Fruit fly (Drosophila melanogaster) whole organism, embryonic: ENCODE measurements around the gene sad.

Experiments
- Aef1 ChIP-seq: fragments of 200-800 bp; sonication (Bioruptor generic); IDR thresholded peaks from 3 replicates; pipeline ENCODE4 v1.3.6; 2022; ENCODE audit warnings: missing biosample characterization, missing genetic modification characterization
- Bdp1 ChIP-seq: fragments of 200-800 bp; sonication (Bioruptor generic); optimal IDR thresholded peaks from 3 replicates; lab custom pipeline; 2016; ENCODE audit warnings: missing biosample characterization, missing genetic modification characterization
- CG11247 ChIP-seq: fragments of 200-800 bp; sonication (Bioruptor generic); IDR thresholded peaks from 2 replicates; pipeline ENCODE4 v1.3.6; 2022; ENCODE audit warnings: missing biosample characterization, missing genetic modification characterization
- CG11504 ChIP-seq: fragments of 200-800 bp; sonication (Bioruptor generic); optimal IDR thresholded peaks from 3 replicates; lab custom pipeline; 2019; ENCODE audit warnings: missing biosample characterization, mild to moderate bottlenecking, missing genetic modification characterization, moderate library complexity
- CG12155 ChIP-seq: fragments of 200-800 bp; sonication (Bioruptor generic); optimal IDR thresholded peaks from 3 replicates; lab custom pipeline; 2016; ENCODE audit warnings: missing biosample characterization, missing genetic modification characterization
- CG16779 ChIP-seq: fragments of 200-800 bp; sonication (Bioruptor generic); IDR thresholded peaks from 2 replicates; pipeline ENCODE4 v1.3.6; 2022; ENCODE audit warnings: missing biosample characterization, missing genetic modification characterization
- CG16813 ChIP-seq: fragments of 200-800 bp; sonication (Bioruptor generic); IDR thresholded peaks from 3 replicates; pipeline ENCODE4 v1.3.6; 2022; ENCODE audit warnings: missing biosample characterization, missing genetic modification characterization; ENCODE audit not compliant: partially characterized antibody
- CG17186 ChIP-seq: fragments of 200-800 bp; sonication (Bioruptor generic); optimal IDR thresholded peaks from 3 replicates; lab custom pipeline; 2017; ENCODE audit warnings: missing biosample characterization, missing genetic modification reagents, missing genetic modification characterization
- CG17328 ChIP-seq: fragments of 200-800 bp; sonication (Bioruptor generic); IDR thresholded peaks from 2 replicates; pipeline ENCODE4 v1.3.6; 2022; ENCODE audit warnings: missing biosample characterization, missing genetic modification characterization
- CG32532 ChIP-seq: fragments of 200-800 bp; sonication (Bioruptor generic); IDR thresholded peaks from 2 replicates; pipeline ENCODE4 v1.3.6; 2022; ENCODE audit warnings: missing biosample characterization, missing genetic modification characterization
- CG34224 ChIP-seq: fragments of 200-800 bp; sonication (Bioruptor generic); IDR thresholded peaks from 3 replicates; pipeline ENCODE4 v1.3.6; 2022; ENCODE audit warnings: missing biosample characterization, missing genetic modification characterization; ENCODE audit not compliant: partially characterized antibody
- CG4854 ChIP-seq: fragments of 200-800 bp; sonication (Bioruptor generic); optimal IDR thresholded peaks from 2 replicates; lab custom pipeline; 2016; ENCODE audit warnings: missing biosample characterization, missing genetic modification characterization, inconsistent platforms
- CG6791 ChIP-seq: fragments of 200-800 bp; sonication (Bioruptor generic); IDR thresholded peaks from 3 replicates; pipeline ENCODE4 v1.3.6; 2022; ENCODE audit warnings: missing biosample characterization, missing genetic modification characterization; ENCODE audit not compliant: partially characterized antibody
- CG6813 ChIP-seq: fragments of 200-800 bp; sonication (Bioruptor generic); optimal IDR thresholded peaks from 2 replicates; lab custom pipeline; 2017; ENCODE audit warnings: missing biosample characterization, missing genetic modification characterization, mild to moderate bottlenecking, moderate library complexity, missing genetic modification reagents
- CoRest ChIP-seq: fragments of 200-800 bp; sonication (Bioruptor generic); optimal IDR thresholded peaks from 3 replicates; lab custom pipeline; 2018; ENCODE audit warnings: missing biosample characterization, mild to moderate bottlenecking, missing genetic modification characterization, moderate library complexity
- Deaf1 ChIP-seq: fragments of 200-800 bp; optimal IDR thresholded peaks from 3 replicates; lab custom pipeline; 2019; ENCODE audit warnings: missing biosample characterization, mild to moderate bottlenecking, missing genetic modification characterization, moderate library complexity
- Dref ChIP-seq: fragments of 200-800 bp; sonication (Bioruptor generic); IDR thresholded peaks from 2 replicates; pipeline ENCODE4 v1.3.6; 2022; ENCODE audit warnings: missing biosample characterization, missing genetic modification characterization
- Drgx ChIP-seq: fragments of 200-800 bp; sonication (Bioruptor generic); IDR thresholded peaks from 2 replicates; pipeline ENCODE4 v1.3.6; 2022; ENCODE audit warnings: missing biosample characterization, missing genetic modification characterization
- Fer2 ChIP-seq: fragments of 200-800 bp; sonication (Bioruptor generic); optimal IDR thresholded peaks from 2 replicates; lab custom pipeline; 2018; ENCODE audit warnings: missing biosample characterization, mild to moderate bottlenecking, missing genetic modification characterization, moderate library complexity
- HLH3B ChIP-seq: fragments of 200-800 bp; sonication (Bioruptor generic); IDR thresholded peaks from 2 replicates; pipeline ENCODE4 v1.3.6; 2022; ENCODE audit warnings: missing biosample characterization, missing genetic modification characterization
- Hey ChIP-seq: fragments of 200-800 bp; sonication (Bioruptor generic); optimal IDR thresholded peaks from 3 replicates; lab custom pipeline; 2018; ENCODE audit warnings: missing biosample characterization, mild to moderate bottlenecking, missing genetic modification characterization
- Jarid2 ChIP-seq: fragments of 200-800 bp; sonication (Bioruptor generic); optimal IDR thresholded peaks from 3 replicates; lab custom pipeline; 2017; ENCODE audit warnings: mild to moderate bottlenecking, missing biosample characterization, missing genetic modification reagents, missing genetic modification characterization
- Med ChIP-seq: fragments of 200-800 bp; sonication (Bioruptor generic); peaks from one replicate; lab custom pipeline; 2016; ENCODE audit warnings: missing biosample characterization, missing genetic modification characterization, mild to moderate bottlenecking, inconsistent platforms, moderate library complexity
- Myb ChIP-seq: fragments of 200-800 bp; sonication (Bioruptor generic); optimal IDR thresholded peaks from 2 replicates; lab custom pipeline; 2016; ENCODE audit warnings: missing biosample characterization, missing genetic modification characterization
- Neu2 ChIP-seq: fragments of 200-800 bp; sonication (Bioruptor generic); optimal IDR thresholded peaks from 3 replicates; lab custom pipeline; 2016; ENCODE audit warnings: missing biosample characterization, missing genetic modification characterization, borderline replicate concordance
- Nf-YA ChIP-seq: fragments of 200-800 bp; sonication (Bioruptor generic); IDR thresholded peaks from 2 replicates; pipeline ENCODE4 v1.3.6; 2022; ENCODE audit warnings: missing biosample characterization, missing genetic modification characterization
- Scr ChIP-seq: fragments of 200-800 bp; sonication (Bioruptor generic); IDR thresholded peaks from 2 replicates; pipeline ENCODE4 v1.3.6; 2022; ENCODE audit warnings: missing biosample characterization, missing genetic modification characterization; ENCODE audit not compliant: partially characterized antibody
- Sox102F ChIP-seq: fragments of 200-800 bp; sonication (Bioruptor generic); optimal IDR thresholded peaks from 2 replicates; lab custom pipeline; 2018; ENCODE audit warnings: missing biosample characterization, mild to moderate bottlenecking, missing genetic modification characterization, moderate library complexity
- bigmax ChIP-seq: fragments of 200-800 bp; sonication (Bioruptor generic); optimal IDR thresholded peaks from 2 replicates; lab custom pipeline; 2018; ENCODE audit warnings: missing biosample characterization, mild to moderate bottlenecking, missing genetic modification characterization
- chm ChIP-seq: fragments of 200-800 bp; sonication (Bioruptor generic); IDR thresholded peaks from 2 replicates; pipeline ENCODE4 v1.3.6; 2022; ENCODE audit warnings: missing biosample characterization, missing genetic modification characterization
- chn ChIP-seq: fragments of 200-800 bp; sonication (Bioruptor generic); optimal IDR thresholded peaks from 2 replicates; lab custom pipeline; 2016; ENCODE audit warnings: missing biosample characterization, missing genetic modification characterization
- eve ChIP-seq, 2 experiments: fragments of >200 bp; optimal IDR thresholded peaks; 2 replicates each; lab custom pipeline; 2017; ENCODE audit warnings: missing biosample characterization in 2 of 2, missing genetic modification characterization in 2 of 2
- exex ChIP-seq: fragments of 200-800 bp; sonication (Bioruptor generic); optimal IDR thresholded peaks from 4 replicates; lab custom pipeline; 2018; ENCODE audit warnings: missing biosample characterization, mild to moderate bottlenecking, missing genetic modification characterization, moderate library complexity
- grau ChIP-seq: fragments of 200-800 bp; optimal IDR thresholded peaks from 3 replicates; lab custom pipeline; 2019; ENCODE audit warnings: missing biosample characterization, mild to moderate bottlenecking, missing genetic modification characterization, moderate library complexity
- knrl ChIP-seq: fragments of 200-800 bp; sonication (Bioruptor generic); IDR thresholded peaks from 3 replicates; pipeline ENCODE4 v1.3.6; 2022; ENCODE audit warnings: missing biosample characterization, missing genetic modification characterization; ENCODE audit not compliant: partially characterized antibody
- nerfin-1 ChIP-seq: fragments of 200-800 bp; sonication (Bioruptor generic); optimal IDR thresholded peaks from 3 replicates; lab custom pipeline; 2019; ENCODE audit warnings: missing biosample characterization, mild to moderate bottlenecking, missing genetic modification characterization, moderate library complexity
- nerfin-2 ChIP-seq: fragments of 200-800 bp; sonication (Bioruptor generic); IDR thresholded peaks from 2 replicates; pipeline ENCODE4 v1.3.6; 2022; ENCODE audit warnings: missing biosample characterization, missing genetic modification characterization; ENCODE audit not compliant: partially characterized antibody
- pan ChIP-seq, 4 experiments: fragments of >200 bp in 3 of 4; fragments of 200-800 bp in 1 of 4; sonication (Bioruptor generic) in 1 of 4; optimal IDR thresholded peaks in 3 of 4; IDR thresholded peaks in 1 of 4; 2 replicates each; pipeline versions ENCODE4 v1.3.6 to Lab custom; 2017 to 2022; ENCODE audit warnings: missing biosample characterization in 2 of 4, missing genetic modification characterization in 2 of 4, mixed read lengths in 1 of 4
- pb ChIP-seq: fragments of 200-800 bp; sonication (Bioruptor generic); optimal IDR thresholded peaks from 3 replicates; lab custom pipeline; 2016; ENCODE audit warnings: missing biosample characterization, missing genetic modification characterization
- pho ChIP-seq: fragments of 200-800 bp; sonication (Bioruptor generic); optimal IDR thresholded peaks from 2 replicates; lab custom pipeline; 2016; ENCODE audit warnings: missing biosample characterization, missing genetic modification characterization
- run ChIP-seq: fragments of 200-800 bp; sonication (Bioruptor generic); optimal IDR thresholded peaks from 3 replicates; lab custom pipeline; 2018; ENCODE audit warnings: missing biosample characterization, mild to moderate bottlenecking, missing genetic modification characterization
- shn ChIP-seq: fragments of 200-800 bp; sonication (Bioruptor generic); optimal IDR thresholded peaks from 3 replicates; lab custom pipeline; 2016; ENCODE audit warnings: missing biosample characterization, missing genetic modification characterization
- slbo ChIP-seq: fragments of 200-800 bp; sonication (Bioruptor generic); IDR thresholded peaks from 2 replicates; pipeline ENCODE4 v1.3.6; 2022; ENCODE audit warnings: missing biosample characterization, missing genetic modification characterization
- so ChIP-seq: fragments of 200-800 bp; sonication (Bioruptor generic); IDR thresholded peaks from 3 replicates; pipeline ENCODE4 v1.3.6; 2022; ENCODE audit warnings: missing biosample characterization, missing genetic modification characterization
- sr ChIP-seq: fragments of 200-800 bp; sonication (Bioruptor generic); IDR thresholded peaks from 3 replicates; pipeline ENCODE4 v1.3.6; 2022; ENCODE audit warnings: missing biosample characterization, missing genetic modification characterization
- tup ChIP-seq: fragments of 200-800 bp; sonication (Bioruptor generic); optimal IDR thresholded peaks from 2 replicates; lab custom pipeline; 2016; ENCODE audit warnings: missing biosample characterization, mild to moderate bottlenecking, missing genetic modification characterization, moderate library complexity
- tx ChIP-seq: fragments of 200-800 bp; sonication (Bioruptor generic); optimal IDR thresholded peaks from 2 replicates; lab custom pipeline; 2016; ENCODE audit warnings: missing biosample characterization, missing genetic modification characterization
- z ChIP-seq: fragments of 200-800 bp; sonication (Bioruptor generic); IDR thresholded peaks from 3 replicates; pipeline ENCODE4 v1.3.6; 2022; ENCODE audit warnings: missing biosample characterization, missing genetic modification characterization
- zfh1 ChIP-seq: fragments of 200-800 bp; sonication (Bioruptor generic); IDR thresholded peaks from 3 replicates; pipeline ENCODE4 v1.3.6; 2022; ENCODE audit warnings: missing biosample characterization, missing genetic modification characterization

The sad gene

dm6 chr3R:11869169-11869568 lies 7.9 kb upstream of the sad start, which contains the start of gene CG6959 (continued):
- TF ChIP-seq bigmax (GFP tag; lab: Kevin White, UChicago), result peak; percentile 6
- peak; percentile 77 for TF ChIP-seq Deaf1
- TF ChIP-seq z (GFP tag; lab: Robert Waterston, UW), result no peak
- TF ChIP-seq CoRest (tag; lab: Kevin White, UChicago), result no peak
- TF ChIP-seq CG4854, result no peak
- TF ChIP-seq CG6813, result peak; percentile 50
- peak; percentile 49 for TF ChIP-seq pb (GFP tag; lab: Kevin White, UChicago)
- TF ChIP-seq pho (GFP tag; lab: Kevin White, UChicago), result peak; percentile 16
- TF ChIP-seq Neu2 (GFP tag; lab: Kevin White, UChicago), result no peak
- TF ChIP-seq Nf-YA (GFP tag; lab: Robert Waterston, UW), result no peak
- no peak for TF ChIP-seq exex (tag; lab: Kevin White, UChicago)
- TF ChIP-seq chm (GFP tag; lab: Robert Waterston, UW), result peak; percentile 24
- peak; percentile 9; the same call in 1 of the 3 replicates for TF ChIP-seq CG16813 (GFP tag; lab: Robert Waterston, UW)
- peak; percentile 38; the same call in 2 of the 3 replicates for TF ChIP-seq CG34224 (GFP tag; lab: Robert Waterston, UW)
- TF ChIP-seq tx (GFP tag; lab: Kevin White, UChicago), result peak; percentile 5
- 0 out of 2 replicates have a peak, but pooled peaks have one; percentile 40 for TF ChIP-seq CG16779 (GFP tag; lab: Robert Waterston, UW)
- TF ChIP-seq knrl, result 0 out of 3 replicates have a peak, but pooled peaks have one; percentile 12
- peak; percentile 92 for TF ChIP-seq Med (GFP tag; lab: Kevin White, UChicago)
- TF ChIP-seq pan (optimal IDR thresholded peaks at IDR 0.05; lab: Kevin White, UChicago), result no peak
- peak in 1 of 2 experiments; percentile 36 for TF ChIP-seq pan (GFP tag; optimal IDR thresholded peaks at IDR 0.05 in 1 of 2, IDR thresholded peaks at IDR 0.05 in 1 of 2)
- peak; percentile 46; the same call in 1 of the 2 replicates for TF ChIP-seq nerfin-2 (GFP tag; lab: Robert Waterston, UW)
- no peak for TF ChIP-seq Hey
- TF ChIP-seq HLH3B, result peak; percentile 8; the same call in 1 of the 2 replicates
- TF ChIP-seq CG32532, result 0 out of 2 replicates have a peak, but pooled peaks have one; percentile 35
- peak in 1 of 2 experiments; percentile 49 for TF ChIP-seq eve (GFP tag; optimal IDR thresholded peaks at IDR 0.05; lab: Kevin White, UChicago)
- no peak for TF ChIP-seq tup (GFP tag; lab: Kevin White, UChicago)
- no peak for TF ChIP-seq Sox102F (GFP tag; lab: Kevin White, UChicago)
- peak; percentile 21; the same call in 1 of the 3 replicates for TF ChIP-seq zfh1 (GFP tag; lab: Robert Waterston, UW)
- no peak for TF ChIP-seq Bdp1 (GFP tag; lab: Kevin White, UChicago)
- 0 out of 2 replicates have a peak, but pooled peaks have one; percentile 20 for TF ChIP-seq Scr (GFP tag; lab: Robert Waterston, UW)
- 0 out of 2 replicates have a peak, but pooled peaks have one; percentile 30 for TF ChIP-seq CG17328
- no peak for TF ChIP-seq nerfin-1 (tag; lab: Kevin White, UChicago)
- peak; percentile 41; the same call in 1 of the 3 replicates for TF ChIP-seq so (GFP tag; lab: Robert Waterston, UW)
- no peak for TF ChIP-seq Aef1 (GFP tag; lab: Robert Waterston, UW)
- TF ChIP-seq slbo, result peak; percentile 43; the same call in 1 of the 2 replicates
- TF ChIP-seq CG17186 (GFP tag; lab: Kevin White, UChicago), result no peak
- TF ChIP-seq Drgx, result peak; percentile 63
- TF ChIP-seq Dref (GFP tag; lab: Robert Waterston, UW), result no peak
- TF ChIP-seq Fer2 (tag; lab: Kevin White, UChicago), result no peak
- TF ChIP-seq run (tag; lab: Kevin White, UChicago), result no peak
- peak; percentile 71 for TF ChIP-seq sr (GFP tag; lab: Robert Waterston, UW)
- peak; percentile 17 for TF ChIP-seq chn
- TF ChIP-seq Jarid2 (GFP tag; lab: Kevin White, UChicago), result peak; percentile 95
- 0 out of 3 replicates have a peak, but pooled peaks have one; percentile 21 for TF ChIP-seq CG6791
- TF ChIP-seq shn (GFP tag; lab: Kevin White, UChicago), result peak; percentile 2
- no peak for TF ChIP-seq grau (tag; lab: Kevin White, UChicago)
- no peak for TF ChIP-seq Myb (GFP tag; lab: Kevin White, UChicago)
- TF ChIP-seq CG11247 (GFP tag; lab: Robert Waterston, UW), result no peak
- TF ChIP-seq CG11504 (tag; lab: Kevin White, UChicago), result peak; percentile 17
- no peak for TF ChIP-seq CG12155 (GFP tag; lab: Kevin White, UChicago)
